Worm (Caenorhabditis elegans): Measurements from ENCODE around the gene fbxb-77.
A peak's percentile ranks its signal among the peaks of the same experiment; 100 is the strongest.

fbxb-77 gene

DNA sequence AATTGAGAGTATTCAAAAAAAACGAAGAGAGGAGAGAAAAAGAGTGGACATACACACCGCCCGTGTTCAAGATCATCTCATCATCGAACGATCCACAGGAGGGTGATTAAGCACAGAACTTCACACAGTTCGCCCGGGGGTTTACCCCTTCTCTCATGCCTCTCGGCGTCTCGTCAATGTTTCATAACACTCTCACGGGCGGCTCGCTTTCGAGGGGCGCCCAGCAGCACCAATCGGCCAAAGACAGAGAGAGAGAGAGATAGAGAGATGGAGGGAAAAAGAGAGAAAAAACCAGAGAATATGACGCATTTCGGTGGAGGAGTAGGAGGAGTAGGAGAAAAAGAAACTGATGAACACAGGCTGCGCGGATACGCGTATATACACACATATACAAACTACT, 50.8 kb downstream of the fbxb-77 start (continued):
- no peak for TF ChIP-seq madf-5 (GFP tag; IDR thresholded peaks at IDR 0.05)
- no peak for TF ChIP-seq T26A8.4 (GFP tag; IDR thresholded peaks at IDR 0.05)
- TF ChIP-seq F44E2.7 (GFP tag; IDR thresholded peaks at IDR 0.05): no peak
- no peak for TF ChIP-seq nhr-41 (GFP tag; IDR thresholded peaks at IDR 0.05)
- no peak for TF ChIP-seq Y5F2A.4 (GFP tag; optimal IDR thresholded peaks at IDR 0.05)
- TF ChIP-seq ztf-11 (tag; optimal IDR thresholded peaks at IDR 0.05): no peak
- no peak for TF ChIP-seq unc-39 (tag; optimal IDR thresholded peaks at IDR 0.05)
- peak; percentile 48 for TF ChIP-seq hlh-30 (tag; optimal IDR thresholded peaks at IDR 0.05; ENCODE audit: insufficient read depth)
- peak; percentile 62 for TF ChIP-seq nhr-11 (tag; optimal IDR thresholded peaks at IDR 0.05)
- peak; percentile 47 to 77 for TF ChIP-seq lsy-2 (tag; optimal IDR thresholded peaks at IDR 0.05)
- no peak for TF ChIP-seq tra-1 (GFP tag; IDR thresholded peaks at IDR 0.05)
- no peak for TF ChIP-seq spr-3 (GFP tag; optimal IDR thresholded peaks at IDR 0.05)
- peak; percentile 43 for TF ChIP-seq nhr-77 (tag; optimal IDR thresholded peaks at IDR 0.05)
- 0 out of 2 replicates have a peak, but pooled peaks have one; percentile 37 for TF ChIP-seq dmd-9 (GFP tag; IDR thresholded peaks at IDR 0.05)
- TF ChIP-seq egl-27 (tag; optimal IDR thresholded peaks at IDR 0.05): no peak
- peak; percentile 52; the same call in 1 of the 2 replicates for TF ChIP-seq egl-43 (GFP tag; IDR thresholded peaks at IDR 0.05)
- TF ChIP-seq hmg-1.1 (GFP tag; IDR thresholded peaks at IDR 0.05): peak; percentile 82
- TF ChIP-seq dve-1 (tag; optimal IDR thresholded peaks at IDR 0.05; ENCODE audit: insufficient read depth): peak; percentile 59
- TF ChIP-seq nhr-28 (tag; optimal IDR thresholded peaks at IDR 0.05): peak; percentile 86
- TF ChIP-seq fkh-10 (GFP tag; optimal IDR thresholded peaks at IDR 0.05): no peak
- TF ChIP-seq lin-13 (GFP tag; optimal IDR thresholded peaks at IDR 0.05): peak; percentile 68
- peak; percentile 90 for TF ChIP-seq hlh-11 (tag; optimal IDR thresholded peaks at IDR 0.05)
- TF ChIP-seq daf-19 (GFP tag; conservative IDR thresholded peaks at IDR 0.05): no peak
- peak; percentile 30 for TF ChIP-seq nhr-48 (tag; optimal IDR thresholded peaks at IDR 0.05)
- no peak for TF ChIP-seq zip-2 (tag; optimal IDR thresholded peaks at IDR 0.05)
- TF ChIP-seq zfp-2 (tag; optimal IDR thresholded peaks at IDR 0.05): no peak
- TF ChIP-seq ces-1 (GFP tag; optimal IDR thresholded peaks at IDR 0.05): no peak
- peak in 1 of 2 experiments; percentile 56 for TF ChIP-seq mdl-1 (tag; optimal IDR thresholded peaks at IDR 0.05)
- TF ChIP-seq ceh-44 (GFP tag; IDR thresholded peaks at IDR 0.05): no peak
- TF ChIP-seq mep-1 (tag; optimal IDR thresholded peaks at IDR 0.05): peak; percentile 86
- no peak for TF ChIP-seq aha-1 (tag)
- no peak for TF ChIP-seq lim-7 (GFP tag; IDR thresholded peaks at IDR 0.05)
- TF ChIP-seq hif-1 (tag; optimal IDR thresholded peaks at IDR 0.05): peak in 1 of 2 experiments; percentile 42
- 0 out of 2 replicates have a peak, but pooled peaks have one; percentile 48 for TF ChIP-seq nhr-42 (GFP tag; IDR thresholded peaks at IDR 0.05)
- TF ChIP-seq nhr-76 (tag; optimal IDR thresholded peaks at IDR 0.05): no peak
- no peak for TF ChIP-seq mdt-29 (GFP tag; IDR thresholded peaks at IDR 0.05)
- no peak for TF ChIP-seq ZK546.5 (tag; optimal IDR thresholded peaks at IDR 0.05)
- TF ChIP-seq ZK337.2 (GFP tag; IDR thresholded peaks at IDR 0.05): no peak
- TF ChIP-seq lin-39 (tag; optimal IDR thresholded peaks at IDR 0.05): no peak
- no peak for TF ChIP-seq nhr-237 (tag; optimal IDR thresholded peaks at IDR 0.05)
- TF ChIP-seq gei-8 (GFP tag; optimal IDR thresholded peaks at IDR 0.05): no peak
- no peak for TF ChIP-seq Y48G9A.11 (GFP tag; IDR thresholded peaks at IDR 0.05)
- peak; percentile 56 for TF ChIP-seq rbr-2 (tag; optimal IDR thresholded peaks at IDR 0.05)
- TF ChIP-seq vab-7 (GFP tag; IDR thresholded peaks at IDR 0.05): no peak
- TF ChIP-seq nhr-25 (tag; optimal IDR thresholded peaks at IDR 0.05; ENCODE audit: borderline replicate concordance, insufficient read depth): peak; percentile 42
- TF ChIP-seq snpc-4 (tag; optimal IDR thresholded peaks at IDR 0.05): no peak
- peak; percentile 77 for TF ChIP-seq mes-2 (tag; optimal IDR thresholded peaks at IDR 0.05; ENCODE audit: poor library complexity, severe bottlenecking)
- TF ChIP-seq unc-130 (GFP tag; optimal IDR thresholded peaks at IDR 0.05): no peak
- no peak for TF ChIP-seq unc-62 (GFP tag; optimal IDR thresholded peaks at IDR 0.05 in 1 of 2)
- TF ChIP-seq unc-62 (tag; optimal IDR thresholded peaks at IDR 0.05): no peak
- peak; percentile 50 for TF ChIP-seq nhr-6 (tag; optimal IDR thresholded peaks at IDR 0.05)
- no peak for TF ChIP-seq ceh-28 (tag; optimal IDR thresholded peaks at IDR 0.05)
